Worm (Caenorhabditis elegans) whole organism, young adult: ENCODE measurements around the gene T21D12.11.
A peak's percentile ranks its signal among the peaks of the same experiment; 100 is the strongest.

Experiments
- B0035.1 ChIP-seq: sonication (generic microtip); optimal IDR thresholded peaks from 2 replicates; lab custom pipeline; 2016; ENCODE audit warnings: missing genetic modification characterization, mild to moderate bottlenecking, missing compliant biosample characterization, missing genotype, missing genetic modification reagents
- F37B4.10 ChIP-seq: fragments of 200-800 bp; sonication (Bioruptor generic); IDR thresholded peaks from 2 replicates; pipeline ENCODE4 v1.3.6; 2022; ENCODE audit warnings: missing genetic modification characterization, missing compliant biosample characterization
- Y53G8AR.9 ChIP-seq: fragments of 200-800 bp; sonication (Bioruptor generic); conservative IDR thresholded peaks from 2 replicates; pipeline ENCODE4 v1.3.6; 2022; ENCODE audit warnings: missing genetic modification reagents, missing genetic modification characterization, missing compliant biosample characterization
- Y56A3A.18 ChIP-seq: fragments of 200-800 bp; sonication (Bioruptor generic); IDR thresholded peaks from 2 replicates; pipeline ENCODE4 v1.3.6; 2022; ENCODE audit warnings: missing genetic modification reagents, missing genetic modification characterization, missing compliant biosample characterization
- attf-5 ChIP-seq: fragments of 200-800 bp; sonication (Bioruptor generic); optimal IDR thresholded peaks from 2 replicates; lab custom pipeline; 2018; ENCODE audit warnings: mild to moderate bottlenecking, missing genetic modification characterization, missing compliant biosample characterization
- attf-6 ChIP-seq: fragments of 200-800 bp; sonication (Bioruptor generic); IDR thresholded peaks from 2 replicates; pipeline ENCODE4 v1.3.6; 2022; ENCODE audit warnings: missing genetic modification reagents, missing genetic modification characterization, missing compliant biosample characterization
- dox-1 ChIP-seq: fragments of 200-800 bp; sonication (Bioruptor generic); IDR thresholded peaks from 2 replicates; pipeline ENCODE4 v1.3.6; 2022; ENCODE audit warnings: missing genetic modification reagents, missing genetic modification characterization, missing compliant biosample characterization
- ets-4 ChIP-seq: fragments of 200-800 bp; sonication (Bioruptor generic); optimal IDR thresholded peaks from 2 replicates; lab custom pipeline; 2018; ENCODE audit warnings: mild to moderate bottlenecking, missing genetic modification characterization, missing compliant biosample characterization
- mcd-1 ChIP-seq: fragments of 200-800 bp; sonication (Bioruptor generic); IDR thresholded peaks from 2 replicates; pipeline ENCODE4 v1.3.6; 2022; ENCODE audit warnings: missing genetic modification reagents, missing genetic modification characterization, missing compliant biosample characterization
- nhr-80 ChIP-seq: sonication (generic microtip); optimal IDR thresholded peaks from 2 replicates; lab custom pipeline; 2016; ENCODE audit warnings: missing genetic modification characterization, missing compliant biosample characterization
- nhr-90 ChIP-seq: sonication (generic microtip); optimal IDR thresholded peaks from 2 replicates; lab custom pipeline; 2016; ENCODE audit warnings: missing genotype, mild to moderate bottlenecking, missing genetic modification characterization, missing compliant biosample characterization
- sdz-38 ChIP-seq: sonication (generic microtip); optimal IDR thresholded peaks from 2 replicates; lab custom pipeline; 2016; ENCODE audit warnings: missing genotype, missing genetic modification characterization, missing compliant biosample characterization
- snpc-3.4 ChIP-seq: sonication (generic microtip); optimal IDR thresholded peaks from 2 replicates; lab custom pipeline; 2017; ENCODE audit warnings: missing genetic modification characterization, mild to moderate bottlenecking, missing compliant biosample characterization, antibody characterized with exemption, moderate library complexity, missing genotype, missing genetic modification reagents
- unc-62 ChIP-seq: fragments of 150-350 bp; optimal IDR thresholded peaks from 2 replicates; lab custom pipeline; 2014; ENCODE audit warnings: missing biosample characterization, missing genetic modification reagents, missing genetic modification characterization
- xnd-1 ChIP-seq: sonication (generic microtip); optimal IDR thresholded peaks from 2 replicates; lab custom pipeline; 2016; ENCODE audit warnings: missing genotype, missing genetic modification reagents, missing genetic modification characterization, missing compliant biosample characterization
- ztf-3 ChIP-seq: fragments of 200-800 bp; sonication (Bioruptor generic); optimal IDR thresholded peaks from 2 replicates; lab custom pipeline; 2018; ENCODE audit warnings: mild to moderate bottlenecking, missing genetic modification characterization, missing compliant biosample characterization

T21D12.11 gene

ce11 chrIV:314475-314874 lies 45.3 kb downstream of the T21D12.11 start:
- TF ChIP-seq ztf-3 (GFP tag; lab: Kevin White, UChicago) (no peak), attf-6 (GFP tag; lab: Robert Waterston, UW) (no peak), snpc-3.4 (tag; lab: Kevin White, UChicago) (no peak)

- TF ChIP-seq Y56A3A.18 (GFP tag; lab: Robert Waterston, UW) (no peak), ets-4 (GFP tag; lab: Kevin White, UChicago) (no peak), mcd-1 (GFP tag; lab: Robert Waterston, UW) (no peak), attf-5 (GFP tag; lab: Kevin White, UChicago) (no peak), dox-1 (no peak), unc-62 (no peak), F37B4.10 (no peak), xnd-1 (tag; lab: Kevin White, UChicago) (no peak), sdz-38 (tag; lab: Kevin White, UChicago) (no peak), B0035.1 (no peak), nhr-90 (tag; lab: Kevin White, UChicago) (no peak)
- TF ChIP-seq, all 124 proteins: peak for 0
Measured at ce11 chrIV:319654-320053, 50.4 kb downstream of the T21D12.11 start.

ce11 chrIV:320380-320779 lies 51.2 kb downstream of the T21D12.11 start, which contains the start of gene dsc-4:
dsc-4 (minus strand) TSS chrIV:320544.
- TF ChIP-seq Y53G8AR.9 (GFP tag; lab: Robert Waterston, UW) (no peak), nhr-80 (tag; lab: Kevin White, UChicago) (peak; percentile 1)
